Worm (Caenorhabditis elegans) whole organism, L4 larva: Measurements from ENCODE around the gene E04D5.4.

Source experiments
- D1046.2 ChIP-seq: fragments of 200-800 bp; sonication (Bioruptor generic); IDR thresholded peaks from 2 replicates; pipeline ENCODE4 v1.3.6; 2022; ENCODE audit warnings: missing genetic modification characterization, missing compliant biosample characterization
- F26F4.8 ChIP-seq: fragments of 200-800 bp; sonication (Bioruptor generic); conservative IDR thresholded peaks from 2 replicates; pipeline ENCODE4 v1.3.6; 2022; ENCODE audit warnings: missing genetic modification characterization, missing compliant biosample characterization
- F37D6.2 ChIP-seq: sonication (generic microtip); optimal IDR thresholded peaks from 2 replicates; lab custom pipeline; 2016; ENCODE audit warnings: mild to moderate bottlenecking, missing genetic modification characterization, missing compliant biosample characterization
- F44E2.7 ChIP-seq: fragments of 200-800 bp; sonication (Bioruptor generic); IDR thresholded peaks from 2 replicates; pipeline ENCODE4 v2.1.2; 2022; ENCODE audit warnings: missing genetic modification characterization, missing compliant biosample characterization
- R02D3.7 ChIP-seq: fragments of 150-350 bp; sonication (generic microtip); optimal IDR thresholded peaks from 3 replicates; lab custom pipeline; 2014; ENCODE audit warnings: missing biosample characterization, missing genetic modification characterization
- T20F7.1 ChIP-seq: fragments of 200-800 bp; sonication (Bioruptor generic); optimal IDR thresholded peaks from 2 replicates; lab custom pipeline; 2018; ENCODE audit warnings: mild to moderate bottlenecking, missing genetic modification characterization, missing compliant biosample characterization
- Y48G9A.11 ChIP-seq: fragments of 200-800 bp; sonication (Bioruptor generic); IDR thresholded peaks from 2 replicates; pipeline ENCODE4 v1.3.6; 2022; ENCODE audit warnings: missing genetic modification reagents, missing genetic modification characterization, missing compliant biosample characterization
- Y75B8A.6 ChIP-seq: fragments of 200-800 bp; sonication (Bioruptor generic); IDR thresholded peaks from 2 replicates; pipeline ENCODE4 v1.3.6; 2022; ENCODE audit warnings: missing genetic modification reagents, missing genetic modification characterization, missing compliant biosample characterization
- aha-1 ChIP-seq: fragments of 150-350 bp; peaks from one replicate; lab custom pipeline; 2014; ENCODE audit warnings: missing biosample characterization, missing genetic modification characterization
- attf-4 ChIP-seq: sonication (generic microtip); optimal IDR thresholded peaks from 3 replicates; lab custom pipeline; 2017; ENCODE audit warnings: missing biosample characterization, missing genetic modification characterization
- ceh-20 ChIP-seq: fragments of 200-800 bp; sonication (Bioruptor generic); IDR thresholded peaks from 2 replicates; pipeline ENCODE4 v1.3.6; 2022; ENCODE audit warnings: missing genetic modification reagents, missing genetic modification characterization, missing compliant biosample characterization
- ceh-28 ChIP-seq: fragments of 150-350 bp; optimal IDR thresholded peaks from 2 replicates; lab custom pipeline; 2014; ENCODE audit warnings: missing biosample characterization, missing genetic modification reagents, missing genetic modification characterization
- ceh-32 ChIP-seq: sonication (generic microtip); optimal IDR thresholded peaks from 2 replicates; lab custom pipeline; 2016; ENCODE audit warnings: mild to moderate bottlenecking, missing genetic modification characterization, missing compliant biosample characterization; ENCODE audit not compliant: poor library complexity
- cey-2 ChIP-seq: sonication (generic microtip); optimal IDR thresholded peaks from 3 replicates; lab custom pipeline; 2017; ENCODE audit warnings: missing genetic modification characterization, mild to moderate bottlenecking, missing compliant biosample characterization, antibody characterized with exemption, borderline replicate concordance; ENCODE audit not compliant: insufficient read depth
- daf-16 ChIP-seq, 3 experiments: sonication (generic microtip); optimal IDR thresholded peaks; 2 replicates each; lab custom pipeline; 2016 to 2017; ENCODE audit warnings: missing genetic modification characterization in 3 of 3, missing genetic modification reagents in 3 of 3, mild to moderate bottlenecking in 2 of 3, missing compliant biosample characterization in 2 of 3, missing biosample characterization in 1 of 3, moderate library complexity in 1 of 3
- dmd-6 ChIP-seq: fragments of 200-800 bp; sonication (Bioruptor generic); IDR thresholded peaks from 2 replicates; pipeline ENCODE4 v1.3.6; 2022; ENCODE audit warnings: missing genetic modification reagents, missing genetic modification characterization, missing compliant biosample characterization
- dmd-8 ChIP-seq: fragments of 200-800 bp; sonication (Bioruptor generic); IDR thresholded peaks from 2 replicates; pipeline ENCODE4 v1.3.6; 2022; ENCODE audit warnings: missing genetic modification characterization, missing compliant biosample characterization
- dve-1 ChIP-seq: sonication (generic microtip); optimal IDR thresholded peaks from 2 replicates; lab custom pipeline; 2017; ENCODE audit warnings: antibody characterized with exemption, mild to moderate bottlenecking, missing genetic modification characterization, missing compliant biosample characterization; ENCODE audit not compliant: insufficient read depth
- egl-43 ChIP-seq: fragments of 200-800 bp; sonication (Bioruptor generic); IDR thresholded peaks from 2 replicates; pipeline ENCODE4 v1.3.6; 2022; ENCODE audit warnings: missing genetic modification reagents, missing genetic modification characterization, missing compliant biosample characterization
- hif-1 ChIP-seq, 2 experiments: sonication (generic microtip); optimal IDR thresholded peaks; 2 replicates each; lab custom pipeline; 2016 to 2017; ENCODE audit warnings: missing compliant biosample characterization in 2 of 2, missing genetic modification characterization in 2 of 2, missing genetic modification reagents in 2 of 2, missing genotype in 2 of 2, mild to moderate bottlenecking in 1 of 2
- hlh-11 ChIP-seq: fragments of 200-800 bp; sonication (Bioruptor generic); optimal IDR thresholded peaks from 2 replicates; lab custom pipeline; 2018; ENCODE audit warnings: mild to moderate bottlenecking, missing genetic modification characterization, missing compliant biosample characterization
- jun-1 ChIP-seq: fragments of 150-350 bp; optimal IDR thresholded peaks from 2 replicates; lab custom pipeline; 2014; ENCODE audit warnings: missing biosample characterization, missing genetic modification reagents, missing genetic modification characterization
- lin-1 ChIP-seq: fragments of 200-800 bp; sonication (Bioruptor generic); IDR thresholded peaks from 2 replicates; pipeline ENCODE4 v1.3.6; 2022; ENCODE audit warnings: missing genetic modification reagents, missing genetic modification characterization, missing compliant biosample characterization
- lin-13 ChIP-seq: fragments of 150-350 bp; optimal IDR thresholded peaks from 2 replicates; lab custom pipeline; 2014; ENCODE audit warnings: missing biosample characterization, missing genetic modification reagents, missing genetic modification characterization
- lsy-2 ChIP-seq, 2 experiments: fragments of 150-350 bp in 1 of 2; sonication (generic microtip) in 1 of 2; optimal IDR thresholded peaks; 2 replicates each; lab custom pipeline; 2014 to 2017; ENCODE audit warnings: missing biosample characterization in 2 of 2, missing genetic modification characterization in 2 of 2
- madf-9 ChIP-seq: fragments of 200-800 bp; sonication (Bioruptor generic); conservative IDR thresholded peaks from 2 replicates; pipeline ENCODE4 v1.3.6; 2022; ENCODE audit warnings: missing genetic modification reagents, missing genetic modification characterization, missing compliant biosample characterization
- mep-1 ChIP-seq: fragments of 150-350 bp; sonication (generic microtip); optimal IDR thresholded peaks from 3 replicates; lab custom pipeline; 2014; ENCODE audit warnings: missing biosample characterization, missing genetic modification characterization
- mxl-2 ChIP-seq: fragments of 200-800 bp; sonication (Bioruptor generic); conservative IDR thresholded peaks from 2 replicates; pipeline ENCODE4 v1.3.6; 2022; ENCODE audit warnings: missing genetic modification reagents, missing genetic modification characterization, missing compliant biosample characterization
- mxl-3 ChIP-seq: fragments of 200-800 bp; sonication (Bioruptor generic); optimal IDR thresholded peaks from 2 replicates; lab custom pipeline; 2018; ENCODE audit warnings: mild to moderate bottlenecking, missing genetic modification characterization, missing compliant biosample characterization
- nhr-10 ChIP-seq: fragments of 150-350 bp; optimal IDR thresholded peaks from 2 replicates; lab custom pipeline; 2014; ENCODE audit warnings: missing biosample characterization, missing genetic modification characterization
- nhr-102 ChIP-seq: sonication (generic microtip); optimal IDR thresholded peaks from 2 replicates; lab custom pipeline; 2016; ENCODE audit warnings: mild to moderate bottlenecking, missing genetic modification characterization, moderate library complexity, missing compliant biosample characterization
- nhr-28 ChIP-seq: fragments of 150-350 bp; optimal IDR thresholded peaks from 2 replicates; lab custom pipeline; 2014; ENCODE audit warnings: missing biosample characterization, missing genetic modification characterization
- php-3 ChIP-seq: fragments of 200-800 bp; sonication (Bioruptor generic); IDR thresholded peaks from 2 replicates; pipeline ENCODE4 v1.3.6; 2022; ENCODE audit warnings: missing genetic modification reagents, missing genetic modification characterization, missing compliant biosample characterization
- pqm-1 ChIP-seq: sonication (generic microtip); optimal IDR thresholded peaks from 2 replicates; lab custom pipeline; 2017; ENCODE audit warnings: missing biosample characterization, missing genetic modification characterization
- skn-1 ChIP-seq: fragments of 150-350 bp; optimal IDR thresholded peaks from 2 replicates; lab custom pipeline; 2014; ENCODE audit warnings: missing biosample characterization, missing genetic modification characterization
- tra-1 ChIP-seq: fragments of 200-800 bp; sonication (Bioruptor generic); IDR thresholded peaks from 2 replicates; pipeline ENCODE4 v1.3.6; 2022; ENCODE audit warnings: missing genetic modification reagents, missing genetic modification characterization, missing compliant biosample characterization
- unc-62 ChIP-seq, 3 experiments: fragments of 150-350 bp in 1 of 3; sonication (generic microtip); optimal IDR thresholded peaks in 2 of 3; peaks in 1 of 3; 1 replicate in 1 of 3; 2 replicates in 2 of 3; lab custom pipeline; 2014 to 2017; ENCODE audit warnings: missing biosample characterization in 3 of 3, missing genetic modification characterization in 3 of 3, missing genetic modification reagents in 3 of 3, missing genotype in 1 of 3
- zfp-2 ChIP-seq: sonication (generic microtip); optimal IDR thresholded peaks from 2 replicates; lab custom pipeline; 2016; ENCODE audit warnings: mild to moderate bottlenecking, missing genetic modification characterization, missing compliant biosample characterization
- zip-11 ChIP-seq: fragments of 200-800 bp; sonication (Bioruptor generic); IDR thresholded peaks from 2 replicates; pipeline ENCODE4 v1.3.6; 2022; ENCODE audit warnings: missing genetic modification characterization, missing compliant biosample characterization
- ztf-11 ChIP-seq: fragments of 150-350 bp; optimal IDR thresholded peaks from 2 replicates; lab custom pipeline; 2014; ENCODE audit warnings: missing biosample characterization, missing genetic modification characterization

The E04D5.4 gene

DNA sequence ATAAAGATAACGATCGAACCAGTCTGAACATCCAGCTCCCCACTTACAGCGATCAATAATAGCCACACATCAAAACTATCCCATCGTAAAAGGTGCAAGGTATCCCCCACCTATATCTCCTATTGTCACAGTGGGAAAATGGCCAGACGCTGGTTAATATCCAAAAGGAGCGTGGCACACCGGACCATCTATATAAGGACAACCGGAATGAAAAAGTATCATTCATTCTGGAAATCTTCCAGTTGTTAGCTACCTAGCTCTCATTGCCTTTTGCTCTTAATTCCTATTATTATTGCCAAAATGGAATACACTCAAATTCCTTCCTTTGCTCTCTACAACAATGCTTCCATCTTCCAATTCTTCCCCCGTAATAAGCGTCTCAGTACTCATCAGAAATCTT is 36.9 kb downstream of the E04D5.4 start, which contains the start of gene ZK666.4:
Gene ZK666.4, plus strand, starts transcription at position 301 of the 400 bp plus-strand sequence.
- no peak for TF ChIP-seq lin-1 (GFP tag; lab: Robert Waterston, UW)
- TF ChIP-seq hlh-11 (tag; lab: Kevin White, UChicago): no peak
- TF ChIP-seq zfp-2 (tag; lab: Kevin White, UChicago): no peak
- no peak for TF ChIP-seq jun-1
- no peak for TF ChIP-seq dmd-8 (GFP tag; lab: Robert Waterston, UW)
- TF ChIP-seq D1046.2 (GFP tag; lab: Robert Waterston, UW): no peak
- no peak for TF ChIP-seq ztf-11
- TF ChIP-seq madf-9 (GFP tag; lab: Robert Waterston, UW): no peak
- TF ChIP-seq T20F7.1 (GFP tag; lab: Kevin White, UChicago): no peak

DNA sequence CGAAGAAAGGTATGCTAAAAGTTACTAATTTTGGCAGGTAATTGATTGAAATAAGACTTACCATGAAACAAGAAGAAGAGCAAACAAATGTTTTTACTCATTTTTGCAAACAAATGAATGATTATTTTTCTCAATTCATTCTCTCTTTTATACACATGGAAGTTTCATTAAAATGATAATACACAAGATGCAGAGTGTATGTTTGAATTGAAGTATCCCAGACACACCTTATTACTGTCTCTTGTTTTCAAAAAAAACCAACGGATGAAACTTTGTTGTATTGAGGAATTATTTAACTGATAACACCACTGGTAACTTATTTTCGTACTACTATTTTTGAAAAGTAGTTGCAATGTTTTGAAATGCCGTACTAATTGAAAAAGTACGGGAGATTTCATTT is 39.3 kb downstream of the E04D5.4 start, which contains the start of gene clec-59:
Gene clec-59, minus strand, starts transcription at position 101 of the 400 bp plus-strand sequence.
- no peak for TF ChIP-seq attf-4
- TF ChIP-seq nhr-102 (tag; lab: Kevin White, UChicago): no peak
- TF ChIP-seq egl-43 (GFP tag; lab: Robert Waterston, UW): no peak
- no peak for TF ChIP-seq nhr-10 (tag; lab: Kevin White, UChicago)
- no peak for TF ChIP-seq cey-2 (tag; lab: Kevin White, UChicago)
- no peak for TF ChIP-seq skn-1 (tag; lab: Kevin White, UChicago)
- no peak for TF ChIP-seq mxl-3 (GFP tag; lab: Kevin White, UChicago)
- TF ChIP-seq mxl-2 (GFP tag; lab: Robert Waterston, UW): no peak
- no peak for TF ChIP-seq ceh-28
- TF ChIP-seq F44E2.7 (GFP tag; lab: Robert Waterston, UW): no peak
- TF ChIP-seq F26F4.8 (GFP tag; lab: Robert Waterston, UW): no peak

DNA sequence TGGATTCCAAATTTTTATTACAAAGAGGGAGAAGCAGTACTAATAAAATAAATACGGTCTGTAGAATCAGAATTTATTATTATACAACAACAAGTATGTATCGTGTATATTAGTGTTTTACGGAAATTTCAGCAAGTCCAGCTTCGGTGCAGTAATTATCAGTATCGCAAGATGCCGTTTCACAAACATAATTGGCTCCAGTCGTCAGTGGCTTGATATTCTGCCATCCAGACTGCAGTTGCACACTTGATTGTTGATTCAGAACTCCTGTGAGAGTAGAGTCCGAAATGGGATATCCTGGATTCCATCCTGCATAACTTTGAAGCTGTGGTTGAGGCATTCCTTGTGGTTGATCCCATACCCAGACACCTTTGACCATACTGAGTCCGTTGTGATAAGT is 40.0 kb downstream of the E04D5.4 start:
- TF ChIP-seq aha-1 (tag; lab: Kevin White, UChicago) (peak; percentile 91), Y75B8A.6 (GFP tag; lab: Robert Waterston, UW) (no peak)

DNA sequence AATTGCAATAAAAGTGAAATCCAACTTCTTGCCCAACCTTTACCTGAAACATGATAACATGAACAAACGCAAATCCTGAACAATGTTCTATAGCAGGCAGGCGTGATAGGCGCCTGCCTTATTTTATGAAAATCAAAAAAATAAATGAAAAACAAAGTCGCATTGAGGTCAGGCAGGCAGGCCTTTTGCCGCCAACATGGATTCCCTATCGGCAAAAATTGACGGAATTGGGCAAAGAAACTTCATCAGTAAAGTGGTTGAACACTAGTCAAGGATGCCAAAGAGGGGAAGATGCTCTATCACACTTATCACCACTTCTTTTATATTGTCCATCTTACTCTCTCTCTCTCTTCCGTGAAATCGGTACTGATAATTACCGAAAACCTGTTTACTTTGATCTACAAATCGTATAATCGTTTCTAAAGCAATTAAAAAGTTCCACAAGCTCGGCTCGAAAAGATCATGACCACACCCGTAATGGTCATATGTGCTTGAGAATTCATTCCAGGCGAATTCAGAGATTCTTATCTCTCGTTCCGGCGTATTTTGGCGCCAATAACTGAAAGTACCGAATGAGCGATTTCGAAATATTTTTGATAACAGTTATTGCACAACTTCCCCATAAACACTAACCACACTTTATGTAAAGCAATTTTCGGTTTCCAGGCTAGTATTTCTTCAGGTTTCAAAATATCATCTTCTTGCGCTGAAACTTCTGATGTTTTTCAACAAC is 41.9 kb downstream of the E04D5.4 start, which contains the start of the genes clec-60 and ZK666.11:
Gene clec-60, minus strand, starts transcription at position 51 of the 733 bp plus-strand sequence.
Gene ZK666.11, plus strand, starts transcription at position 699 of the 733 bp plus-strand sequence.
- peak; percentile 2 for TF ChIP-seq pqm-1 (tag; lab: Kevin White, UChicago)
- no peak for TF ChIP-seq zip-11 (GFP tag; lab: Robert Waterston, UW)
- TF ChIP-seq tra-1 (GFP tag; lab: Robert Waterston, UW): no peak
- TF ChIP-seq nhr-28: peak; percentile 73
- TF ChIP-seq dmd-6 (GFP tag; lab: Robert Waterston, UW): peak; percentile 27; the same call in 1 of the 2 replicates
- peak; percentile 37 for TF ChIP-seq hlh-11 (tag; lab: Kevin White, UChicago)

- TF ChIP-seq F37D6.2 (tag; lab: Kevin White, UChicago) (no peak), dmd-6 (GFP tag; lab: Robert Waterston, UW) (peak; percentile 50; the same call in 1 of the 2 replicates), ceh-32 (tag; lab: Kevin White, UChicago) (no peak), R02D3.7 (tag; lab: Kevin White, UChicago) (no peak), dve-1 (tag; lab: Kevin White, UChicago) (peak; percentile 13), php-3 (GFP tag; lab: Robert Waterston, UW) (0 out of 2 replicates have a peak, but pooled peaks have one; percentile 40), ceh-20 (GFP tag; lab: Robert Waterston, UW) (no peak), nhr-28 (peak; percentile 61), lsy-2 (tag; optimal IDR thresholded peaks at IDR 0.05; lab: Kevin White, UChicago) (no peak), hif-1 (tag; optimal IDR thresholded peaks at IDR 0.05; lab: Kevin White, UChicago) (peak in 1 of 2 experiments; percentile 84), aha-1 (tag; lab: Kevin White, UChicago) (peak; percentile 77), mep-1 (no peak), daf-16 (GFP tag; optimal IDR thresholded peaks at IDR 0.05; lab: Kevin White, UChicago) (no peak), daf-16 (tag; optimal IDR thresholded peaks at IDR 0.05; lab: Kevin White, UChicago) (peak; percentile 81), hlh-11 (tag; lab: Kevin White, UChicago) (peak; percentile 2), F44E2.7 (GFP tag; lab: Robert Waterston, UW) (no peak), zip-11 (GFP tag; lab: Robert Waterston, UW) (no peak), lin-13 (GFP tag; lab: Kevin White, UChicago) (no peak), unc-62 (GFP tag; optimal IDR thresholded peaks at IDR 0.05 in 1 of 2; lab: Kevin White, UChicago) (peak in 1 of 2 experiments; percentile 27), unc-62 (tag; optimal IDR thresholded peaks at IDR 0.05; lab: Kevin White, UChicago) (no peak), Y48G9A.11 (no peak)
Measured at ce11 chrII:10482899-10483298, 42.8 kb downstream of the E04D5.4 start.
